Worm (Caenorhabditis elegans) whole organism, L3 larva: ENCODE data around the gene H39E20.1.

Experiments
- elt-3 ChIP-seq, 3 experiments: fragments of 150-350 bp in 1 of 3; sonication (generic microtip) in 2 of 3; optimal IDR thresholded peaks; 2 replicates in 2 of 3; 4 replicates in 1 of 3; lab custom pipeline; 2014 to 2017; ENCODE audit warnings: missing biosample characterization in 3 of 3, missing genetic modification characterization in 3 of 3
- fkh-10 ChIP-seq: sonication (generic microtip); optimal IDR thresholded peaks from 2 replicates; lab custom pipeline; 2017; ENCODE audit warnings: missing biosample characterization, missing genetic modification reagents, missing genetic modification characterization
- fos-1 ChIP-seq: fragments of 150-350 bp; optimal IDR thresholded peaks from 2 replicates; lab custom pipeline; 2014; ENCODE audit warnings: missing biosample characterization, missing genetic modification characterization
- hmg-11 ChIP-seq: sonication (generic microtip); optimal IDR thresholded peaks from 2 replicates; lab custom pipeline; 2016; ENCODE audit warnings: missing genetic modification characterization, missing compliant biosample characterization
- lin-15B ChIP-seq: fragments of 150-350 bp; optimal IDR thresholded peaks from 2 replicates; lab custom pipeline; 2014; ENCODE audit warnings: missing biosample characterization, missing genetic modification characterization
- nhr-25 ChIP-seq: sonication (generic microtip); optimal IDR thresholded peaks from 2 replicates; lab custom pipeline; 2017; ENCODE audit warnings: missing biosample characterization, missing genetic modification characterization
- nhr-43 ChIP-seq: sonication (generic microtip); optimal IDR thresholded peaks from 2 replicates; lab custom pipeline; 2016; ENCODE audit warnings: mild to moderate bottlenecking, missing genetic modification characterization, missing compliant biosample characterization; ENCODE audit not compliant: poor library complexity, severe bottlenecking
- skn-1 ChIP-seq: fragments of 150-350 bp; optimal IDR thresholded peaks from 2 replicates; lab custom pipeline; 2014; ENCODE audit warnings: missing biosample characterization, missing genetic modification characterization
- unc-39 ChIP-seq: sonication (generic microtip); optimal IDR thresholded peaks from 4 replicates; lab custom pipeline; 2017; ENCODE audit warnings: missing biosample characterization, missing genetic modification characterization
- ztf-11 ChIP-seq: fragments of 150-350 bp; optimal IDR thresholded peaks from 2 replicates; lab custom pipeline; 2014; ENCODE audit warnings: missing biosample characterization, missing genetic modification characterization

- no peak for TF ChIP-seq nhr-25
- TF ChIP-seq unc-39 (tag; lab: Kevin White, UChicago), result no peak
- TF ChIP-seq lin-15B (tag; lab: Kevin White, UChicago), result no peak
- no peak for TF ChIP-seq skn-1
- no peak for TF ChIP-seq hmg-11 (tag; lab: Kevin White, UChicago)
- TF ChIP-seq fkh-10 (GFP tag; lab: Kevin White, UChicago), result no peak
- TF ChIP-seq ztf-11 (tag; lab: Kevin White, UChicago), result no peak
- no peak for TF ChIP-seq fos-1 (tag; lab: Kevin White, UChicago)
- TF ChIP-seq elt-3 (tag; optimal IDR thresholded peaks at IDR 0.05; lab: Kevin White, UChicago), result no peak
- no peak for TF ChIP-seq nhr-43 (tag; lab: Kevin White, UChicago)
These were observed 15.9 kb downstream of the H39E20.1 start, which contains the start of gene F56C3.10 for ce11 chrX:1381565-1381964.
